Worm (Caenorhabditis elegans) whole organism, young adult: ENCODE data around the gene C06A12.19.

Experiments
- B0261.1 ChIP-seq: sonication (generic microtip); optimal IDR thresholded peaks from 2 replicates; lab custom pipeline; 2016; ENCODE audit warnings: mild to moderate bottlenecking, missing genetic modification characterization, moderate library complexity, missing compliant biosample characterization
- B0336.3 ChIP-seq: fragments of 200-800 bp; sonication (Bioruptor generic); IDR thresholded peaks from 2 replicates; pipeline ENCODE4 v1.3.6; 2022; ENCODE audit warnings: missing genetic modification characterization, missing compliant biosample characterization
- C17E4.6 ChIP-seq: fragments of 200-800 bp; sonication (Bioruptor generic); IDR thresholded peaks from 2 replicates; pipeline ENCODE4 v1.3.6; 2022; ENCODE audit warnings: missing genetic modification reagents, missing genetic modification characterization, missing compliant biosample characterization
- F10E7.11 ChIP-seq: sonication (generic microtip); optimal IDR thresholded peaks from 2 replicates; lab custom pipeline; 2017; ENCODE audit warnings: mild to moderate bottlenecking, missing genetic modification characterization, moderate library complexity, missing compliant biosample characterization
- F22D6.2 ChIP-seq: sonication (generic microtip); optimal IDR thresholded peaks from 2 replicates; lab custom pipeline; 2016; ENCODE audit warnings: mild to moderate bottlenecking, missing genetic modification characterization, missing compliant biosample characterization
- F23B12.7 ChIP-seq: sonication (generic microtip); optimal IDR thresholded peaks from 2 replicates; lab custom pipeline; 2017; ENCODE audit warnings: missing genetic modification characterization, mild to moderate bottlenecking, missing compliant biosample characterization, antibody characterized with exemption, moderate library complexity; ENCODE audit not compliant: insufficient read depth
- F37B4.10 ChIP-seq: fragments of 200-800 bp; sonication (Bioruptor generic); IDR thresholded peaks from 2 replicates; pipeline ENCODE4 v1.3.6; 2022; ENCODE audit warnings: missing genetic modification characterization, missing compliant biosample characterization
- F49E8.2 ChIP-seq: sonication (generic microtip); optimal IDR thresholded peaks from 3 replicates; lab custom pipeline; 2017; ENCODE audit warnings: missing genetic modification characterization, mild to moderate bottlenecking, missing compliant biosample characterization, antibody characterized with exemption, moderate library complexity; ENCODE audit not compliant: insufficient read depth
- F57C9.4 ChIP-seq: sonication (generic microtip); optimal IDR thresholded peaks from 2 replicates; lab custom pipeline; 2017; ENCODE audit warnings: mild to moderate bottlenecking, missing genetic modification characterization, missing compliant biosample characterization
- T26A5.8 ChIP-seq: sonication (generic microtip); optimal IDR thresholded peaks from 2 replicates; lab custom pipeline; 2016; ENCODE audit warnings: missing genetic modification characterization, missing compliant biosample characterization
- Y56A3A.18 ChIP-seq: fragments of 200-800 bp; sonication (Bioruptor generic); IDR thresholded peaks from 2 replicates; pipeline ENCODE4 v1.3.6; 2022; ENCODE audit warnings: missing genetic modification reagents, missing genetic modification characterization, missing compliant biosample characterization
- Y67H2A.10 ChIP-seq: fragments of 200-800 bp; sonication (Bioruptor generic); conservative IDR thresholded peaks from 2 replicates; pipeline ENCODE4 v1.3.6; 2022; ENCODE audit warnings: missing genetic modification reagents, missing genetic modification characterization, missing compliant biosample characterization
- akir-1 ChIP-seq: fragments of 200-800 bp; sonication (Bioruptor generic); optimal IDR thresholded peaks from 2 replicates; lab custom pipeline; 2018; ENCODE audit warnings: mild to moderate bottlenecking, missing genetic modification characterization, moderate library complexity, missing compliant biosample characterization
- cebp-1 ChIP-seq, 2 experiments: fragments of 200-800 bp in 1 of 2; sonication (Bioruptor generic) in 1 of 2; sonication (generic microtip) in 1 of 2; IDR thresholded peaks in 1 of 2; optimal IDR thresholded peaks in 1 of 2; 2 replicates each; pipeline versions ENCODE4 v1.3.6 to Lab custom; 2017 to 2022; ENCODE audit warnings: missing compliant biosample characterization in 2 of 2, missing genetic modification characterization in 2 of 2, mild to moderate bottlenecking in 1 of 2, missing genetic modification reagents in 1 of 2, moderate library complexity in 1 of 2
- ceh-40 ChIP-seq: fragments of 200-800 bp; sonication (Bioruptor generic); IDR thresholded peaks from 2 replicates; pipeline ENCODE4 v1.3.6; 2022; ENCODE audit warnings: missing genetic modification characterization, missing compliant biosample characterization
- ceh-58 ChIP-seq: fragments of 200-800 bp; sonication (Bioruptor generic); IDR thresholded peaks from 2 replicates; pipeline ENCODE4 v1.3.6; 2022; ENCODE audit warnings: missing genetic modification characterization, missing compliant biosample characterization
- dox-1 ChIP-seq: fragments of 200-800 bp; sonication (Bioruptor generic); IDR thresholded peaks from 2 replicates; pipeline ENCODE4 v1.3.6; 2022; ENCODE audit warnings: missing genetic modification reagents, missing genetic modification characterization, missing compliant biosample characterization
- efl-1 ChIP-seq: fragments of 150-350 bp; optimal IDR thresholded peaks from 2 replicates; lab custom pipeline; 2014; ENCODE audit warnings: missing biosample characterization, missing genetic modification reagents, missing genetic modification characterization
- egl-18 ChIP-seq: fragments of 200-800 bp; sonication (Bioruptor generic); IDR thresholded peaks from 2 replicates; pipeline ENCODE4 v1.3.6; 2022; ENCODE audit warnings: missing genetic modification reagents, missing genetic modification characterization, missing compliant biosample characterization
- egrh-3 ChIP-seq: fragments of 200-800 bp; sonication (Bioruptor generic); IDR thresholded peaks from 2 replicates; pipeline ENCODE4 v1.3.6; 2022; ENCODE audit warnings: missing genetic modification reagents, missing genetic modification characterization, missing compliant biosample characterization
- ekl-4 ChIP-seq: fragments of 200-800 bp; sonication (Bioruptor generic); IDR thresholded peaks from 2 replicates; pipeline ENCODE4 v1.3.6; 2022; ENCODE audit warnings: missing genetic modification reagents, missing genetic modification characterization, missing compliant biosample characterization
- gei-17 ChIP-seq: fragments of 200-800 bp; sonication (Bioruptor generic); optimal IDR thresholded peaks from 2 replicates; lab custom pipeline; 2018; ENCODE audit warnings: mild to moderate bottlenecking, missing genetic modification characterization, missing compliant biosample characterization
- him-1 ChIP-seq: sonication (generic microtip); optimal IDR thresholded peaks from 2 replicates; lab custom pipeline; 2016; ENCODE audit warnings: missing genotype, missing genetic modification reagents, missing genetic modification characterization, missing compliant biosample characterization
- hlh-26 ChIP-seq: fragments of 200-800 bp; sonication (Bioruptor generic); conservative IDR thresholded peaks from 2 replicates; pipeline ENCODE4 v1.3.6; 2022; ENCODE audit warnings: missing genetic modification reagents, missing genetic modification characterization, missing compliant biosample characterization
- hmg-20 ChIP-seq: fragments of 200-800 bp; sonication (Bioruptor generic); IDR thresholded peaks from 2 replicates; pipeline ENCODE4 v1.3.6; 2022; ENCODE audit warnings: missing genetic modification reagents, missing genetic modification characterization, missing compliant biosample characterization
- hsf-1 ChIP-seq: fragments of 200-800 bp; sonication (Bioruptor generic); IDR thresholded peaks from 2 replicates; pipeline ENCODE4 v1.3.6; 2022; ENCODE audit warnings: missing genetic modification reagents, missing genetic modification characterization, missing compliant biosample characterization
- let-607 ChIP-seq, 2 experiments: fragments of 200-800 bp in 1 of 2; sonication (Bioruptor generic) in 1 of 2; sonication (generic microtip) in 1 of 2; optimal IDR thresholded peaks; 2 replicates each; lab custom pipeline; 2016 to 2018; ENCODE audit warnings: mild to moderate bottlenecking in 2 of 2, missing compliant biosample characterization in 2 of 2, missing genetic modification characterization in 2 of 2, moderate library complexity in 2 of 2, missing genotype in 1 of 2
- lin-26 ChIP-seq: fragments of 200-800 bp; sonication (Bioruptor generic); IDR thresholded peaks from 2 replicates; pipeline ENCODE4 v1.3.6; 2022; ENCODE audit warnings: missing genetic modification reagents, missing genetic modification characterization, missing compliant biosample characterization
- lin-35 ChIP-seq, 3 experiments: fragments of 150-350 bp in 2 of 3; sonication (generic microtip) in 1 of 3; optimal IDR thresholded peaks; 2 replicates each; lab custom pipeline; 2014 to 2018; ENCODE audit warnings: missing biosample characterization in 3 of 3, missing genetic modification characterization in 3 of 3, missing genetic modification reagents in 3 of 3
- lsl-1 ChIP-seq: fragments of 200-800 bp; sonication (Bioruptor generic); optimal IDR thresholded peaks from 2 replicates; lab custom pipeline; 2018; ENCODE audit warnings: mild to moderate bottlenecking, missing genetic modification characterization, moderate library complexity, missing compliant biosample characterization
- lsy-27 ChIP-seq: sonication (generic microtip); optimal IDR thresholded peaks from 2 replicates; lab custom pipeline; 2017; ENCODE audit warnings: missing genetic modification characterization, mild to moderate bottlenecking, missing compliant biosample characterization, antibody characterized with exemption, missing genotype, borderline replicate concordance; ENCODE audit not compliant: insufficient read depth
- madf-3 ChIP-seq: fragments of 200-800 bp; sonication (Bioruptor generic); IDR thresholded peaks from 2 replicates; pipeline ENCODE4 v1.3.6; 2022; ENCODE audit warnings: missing genetic modification reagents, missing genetic modification characterization, missing compliant biosample characterization
- mes-4 ChIP-seq: sonication (generic microtip); optimal IDR thresholded peaks from 2 replicates; lab custom pipeline; 2016; ENCODE audit warnings: missing genotype, missing genetic modification characterization, missing compliant biosample characterization
- mxl-1 ChIP-seq: sonication (generic microtip); optimal IDR thresholded peaks from 2 replicates; lab custom pipeline; 2016; ENCODE audit warnings: missing genetic modification characterization, missing compliant biosample characterization
- nfya-2 ChIP-seq: fragments of 200-800 bp; sonication (Bioruptor generic); IDR thresholded peaks from 2 replicates; pipeline ENCODE4 v1.3.6; 2022; ENCODE audit warnings: missing genetic modification reagents, missing genetic modification characterization, missing compliant biosample characterization
- nfyb-1 ChIP-seq: fragments of 200-800 bp; sonication (Bioruptor generic); IDR thresholded peaks from 2 replicates; pipeline ENCODE4 v1.3.6; 2022; ENCODE audit warnings: missing genetic modification reagents, missing genetic modification characterization, missing compliant biosample characterization
- nhr-120 ChIP-seq: fragments of 200-800 bp; sonication (Bioruptor generic); IDR thresholded peaks from 2 replicates; pipeline ENCODE4 v1.3.6; 2022; ENCODE audit warnings: missing genetic modification characterization, missing compliant biosample characterization
- nhr-27 ChIP-seq: fragments of 200-800 bp; sonication (Bioruptor generic); optimal IDR thresholded peaks from 2 replicates; lab custom pipeline; 2018; ENCODE audit warnings: mild to moderate bottlenecking, missing genetic modification characterization, moderate library complexity, missing compliant biosample characterization
- pha-4 ChIP-seq: fragments of 150-350 bp; sonication (generic microtip); optimal IDR thresholded peaks from 2 replicates; lab custom pipeline; 2014; ENCODE audit warnings: missing biosample characterization, missing genetic modification reagents, missing genetic modification characterization
- snpc-4 ChIP-seq, 5 experiments: fragments of 150-350 bp in 1 of 5; sonication (generic microtip) in 4 of 5; optimal IDR thresholded peaks; 2 replicates each; lab custom pipeline; 2014 to 2018; ENCODE audit warnings: missing genetic modification characterization in 5 of 5, missing biosample characterization in 3 of 5, antibody characterized with exemption in 2 of 5, mild to moderate bottlenecking in 2 of 5, missing compliant biosample characterization in 2 of 5, missing genotype in 2 of 5, moderate library complexity in 2 of 5, missing genetic modification reagents in 1 of 5
- sptf-2 ChIP-seq: fragments of 200-800 bp; sonication (Bioruptor generic); optimal IDR thresholded peaks from 2 replicates; lab custom pipeline; 2018; ENCODE audit warnings: mild to moderate bottlenecking, missing genetic modification characterization, missing compliant biosample characterization
- tbp1 ChIP-seq: fragments of 200-800 bp; sonication (Bioruptor generic); optimal IDR thresholded peaks from 2 replicates; lab custom pipeline; 2018; ENCODE audit warnings: mild to moderate bottlenecking, missing genetic modification characterization, missing compliant biosample characterization
- tbx-9 ChIP-seq: sonication (generic microtip); optimal IDR thresholded peaks from 2 replicates; lab custom pipeline; 2016; ENCODE audit warnings: borderline replicate concordance, missing genetic modification characterization, inconsistent platforms, missing compliant biosample characterization
- zim-3 ChIP-seq: sonication (generic microtip); optimal IDR thresholded peaks from 2 replicates; lab custom pipeline; 2017; ENCODE audit warnings: mild to moderate bottlenecking, missing genetic modification characterization, moderate library complexity, missing compliant biosample characterization
- ztf-25 ChIP-seq: fragments of 200-800 bp; sonication (Bioruptor generic); IDR thresholded peaks from 2 replicates; pipeline ENCODE4 v1.3.6; 2022; ENCODE audit warnings: missing genetic modification reagents, missing genetic modification characterization, missing compliant biosample characterization
- ztf-26 ChIP-seq: sonication (generic microtip); optimal IDR thresholded peaks from 2 replicates; lab custom pipeline; 2017; ENCODE audit warnings: missing genetic modification characterization, missing compliant biosample characterization
- ztf-3 ChIP-seq: fragments of 200-800 bp; sonication (Bioruptor generic); optimal IDR thresholded peaks from 2 replicates; lab custom pipeline; 2018; ENCODE audit warnings: mild to moderate bottlenecking, missing genetic modification characterization, missing compliant biosample characterization

The C06A12.19 gene

DNA sequence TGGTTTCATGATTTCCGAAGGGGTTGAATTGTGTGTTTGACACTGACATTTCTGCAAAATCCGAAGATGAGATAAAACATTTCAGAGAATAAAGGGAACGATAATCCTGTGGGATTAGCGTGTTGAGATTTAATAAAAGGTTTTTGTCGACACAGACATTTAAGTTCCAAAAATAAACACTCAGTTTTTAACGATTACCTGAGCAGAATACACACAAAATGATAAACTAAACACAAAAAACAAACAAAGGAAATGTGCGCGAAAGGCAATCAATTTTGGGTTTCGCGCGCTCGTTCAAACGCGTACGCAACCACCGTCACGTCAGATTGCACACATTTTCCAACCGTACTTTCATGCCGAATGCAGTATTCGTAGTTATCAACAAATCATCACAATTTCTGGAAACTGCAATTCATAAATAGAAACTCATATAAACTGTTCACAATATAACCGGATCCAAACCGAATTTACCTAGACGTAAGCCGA, 21.4 kb upstream of the C06A12.19 start, which contains the start of gene rif-1.1 (continued):
- TF ChIP-seq mes-4 (tag; lab: Kevin White, UChicago) (no peak), cebp-1 (GFP tag; IDR thresholded peaks at IDR 0.05; lab: Robert Waterston, UW) (no peak), cebp-1 (tag; optimal IDR thresholded peaks at IDR 0.05; lab: Kevin White, UChicago) (no peak), Y56A3A.18 (no peak), lin-26 (no peak), let-607 (tag; optimal IDR thresholded peaks at IDR 0.05; lab: Kevin White, UChicago) (no peak), hmg-20 (GFP tag; lab: Robert Waterston, UW) (no peak), nfyb-1 (GFP tag; lab: Robert Waterston, UW) (no peak), F37B4.10 (no peak), hsf-1 (peak; percentile 76), madf-3 (GFP tag; lab: Robert Waterston, UW) (peak; percentile 87), nhr-27 (tag; lab: Kevin White, UChicago) (no peak), C17E4.6 (peak; percentile 66; the same call in 1 of the 2 replicates), ekl-4 (GFP tag; lab: Robert Waterston, UW) (peak; percentile 74), ceh-40 (GFP tag; lab: Robert Waterston, UW) (no peak), F57C9.4 (tag; lab: Kevin White, UChicago) (no peak), ztf-26 (tag; lab: Kevin White, UChicago) (no peak), efl-1 (GFP tag; lab: Kevin White, UChicago) (peak; percentile 96), T26A5.8 (no peak), Y67H2A.10 (no peak), F22D6.2 (tag; lab: Kevin White, UChicago) (no peak), B0261.1 (tag; lab: Kevin White, UChicago) (no peak), nhr-120 (GFP tag; lab: Robert Waterston, UW) (no peak), lin-35 (GFP tag; optimal IDR thresholded peaks at IDR 0.05; lab: Kevin White, UChicago) (peak in 1 of 3 experiments; percentile 43), akir-1 (GFP tag; lab: Kevin White, UChicago) (no peak), snpc-4 (GFP tag; optimal IDR thresholded peaks at IDR 0.05; lab: Kevin White, UChicago) (peak; percentile 67), snpc-4 (tag; optimal IDR thresholded peaks at IDR 0.05; lab: Kevin White, UChicago) (peak in 3 of 4 experiments; percentile 54 to 89 (median 82)), mxl-1 (tag; lab: Kevin White, UChicago) (no peak), pha-4 (no peak), F49E8.2 (tag; lab: Kevin White, UChicago) (peak; percentile 64), ztf-25 (no peak), ztf-3 (GFP tag; lab: Kevin White, UChicago) (no peak), F23B12.7 (tag; lab: Kevin White, UChicago) (no peak), egl-18 (GFP tag; lab: Robert Waterston, UW) (no peak), tbx-9 (tag; lab: Kevin White, UChicago) (no peak), F10E7.11 (no peak), ceh-58 (GFP tag; lab: Robert Waterston, UW) (no peak), zim-3 (tag; lab: Kevin White, UChicago) (no peak), hlh-26 (GFP tag; lab: Robert Waterston, UW) (no peak), lsy-27 (tag; lab: Kevin White, UChicago) (no peak), nfya-2 (GFP tag; lab: Robert Waterston, UW) (no peak), egrh-3 (GFP tag; lab: Robert Waterston, UW) (no peak), gei-17 (GFP tag; lab: Kevin White, UChicago) (no peak), dox-1 (GFP tag; lab: Robert Waterston, UW) (peak; percentile 84), tbp1 (GFP tag; lab: Kevin White, UChicago) (peak; percentile 59), lsl-1 (GFP tag; lab: Kevin White, UChicago) (peak; percentile 83), B0336.3 (GFP tag; lab: Robert Waterston, UW) (0 out of 2 replicates have a peak, but pooled peaks have one; percentile 25), sptf-2 (GFP tag; lab: Kevin White, UChicago) (no peak), him-1 (tag; lab: Kevin White, UChicago) (no peak)
